Fruit fly (Drosophila melanogaster) whole organism, wandering third instar larva: ENCODE data around the gene ND-20L.

Experiments
- Abd-B ChIP-seq: fragments of >200 bp; optimal IDR thresholded peaks from 2 replicates; lab custom pipeline; 2017; ENCODE audit warnings: missing biosample characterization, missing genetic modification characterization
- CG32264 ChIP-seq: fragments of 200-800 bp; sonication (Bioruptor generic); optimal IDR thresholded peaks from 2 replicates; lab custom pipeline; 2016; ENCODE audit warnings: missing biosample characterization, missing genetic modification characterization
- Dfd ChIP-seq: fragments of >200 bp; optimal IDR thresholded peaks from 2 replicates; lab custom pipeline; 2017; ENCODE audit warnings: missing biosample characterization, missing genetic modification characterization
- Hr83 ChIP-seq: fragments of 200-300 bp; sonication (Bioruptor generic); optimal IDR thresholded peaks from 2 replicates; lab custom pipeline; 2016; ENCODE audit warnings: missing biosample characterization, mild to moderate bottlenecking, missing genetic modification characterization, moderate library complexity; ENCODE audit not compliant: poor library complexity, severe bottlenecking
- Myc ChIP-seq: fragments of >200 bp; optimal IDR thresholded peaks from 2 replicates; lab custom pipeline; 2017
- br ChIP-seq: fragments of 200-800 bp; sonication (Bioruptor generic); optimal IDR thresholded peaks from 2 replicates; lab custom pipeline; 2016; ENCODE audit warnings: missing biosample characterization, missing genetic modification characterization
- foxo ChIP-seq, 2 experiments: fragments of 200-800 bp; sonication (Bioruptor generic); optimal IDR thresholded peaks; 2 replicates in 1 of 2; 3 replicates in 1 of 2; lab custom pipeline; 2016 to 2017; ENCODE audit warnings: missing biosample characterization in 2 of 2, missing genetic modification characterization in 2 of 2
- h ChIP-seq: fragments of 200-800 bp; sonication (Bioruptor generic); optimal IDR thresholded peaks from 3 replicates; lab custom pipeline; 2016; ENCODE audit warnings: missing biosample characterization, mild to moderate bottlenecking, missing genetic modification characterization
- jim ChIP-seq: fragments of 175-275, 200-325 bp; sonication (Bioruptor generic); optimal IDR thresholded peaks from 2 replicates; lab custom pipeline; 2016; ENCODE audit warnings: missing biosample characterization, mild to moderate bottlenecking, missing genetic modification characterization
- lola ChIP-seq: fragments of >200 bp; optimal IDR thresholded peaks from 2 replicates; lab custom pipeline; 2017; ENCODE audit warnings: missing biosample characterization, missing genetic modification characterization
- psq ChIP-seq: fragments of 200-800 bp; sonication (Bioruptor generic); optimal IDR thresholded peaks from 3 replicates; lab custom pipeline; 2017; ENCODE audit warnings: missing biosample characterization, mild to moderate bottlenecking, missing genetic modification characterization, moderate library complexity

dm6 chr3R:29526565-29526964 is 11.0 kb downstream of the ND-20L start:
- TF ChIP-seq Abd-B (GFP tag; lab: Kevin White, UChicago) (no peak), jim (GFP tag; lab: Kevin White, UChicago) (no peak), Dfd (GFP tag; lab: Kevin White, UChicago) (no peak), lola (no peak), psq (GFP tag; lab: Kevin White, UChicago) (no peak), CG32264 (GFP tag; lab: Kevin White, UChicago) (no peak), h (no peak), br (GFP tag; lab: Kevin White, UChicago) (no peak), Hr83 (GFP tag; lab: Kevin White, UChicago) (no peak), Myc (lab: Kevin White, UChicago) (no peak), foxo (GFP tag; optimal IDR thresholded peaks at IDR 0.05; lab: Kevin White, UChicago) (no peak)
